Fruit fly (Drosophila melanogaster) Kc167 (cell line): ENCODE measurements around the gene CG31793.

Source experiments
- Myc ChIP-seq: fragments of >200 bp; optimal IDR thresholded peaks from 2 replicates; lab custom pipeline; 2017; ENCODE audit warnings: missing external identifiers
- Sin3A ChIP-seq: fragments of >200 bp; optimal IDR thresholded peaks from 2 replicates; lab custom pipeline; 2018; ENCODE audit warnings: missing external identifiers
- h ChIP-seq: fragments of >200 bp; optimal IDR thresholded peaks from 3 replicates; lab custom pipeline; 2018; ENCODE audit warnings: missing external identifiers
- insv ChIP-seq: fragments of >200 bp; optimal IDR thresholded peaks from 3 replicates; lab custom pipeline; 2018; ENCODE audit warnings: missing external identifiers
- psq ChIP-seq: fragments of >200 bp; optimal IDR thresholded peaks from 2 replicates; lab custom pipeline; 2017; ENCODE audit warnings: missing external identifiers
- ttk ChIP-seq: sonication (Bioruptor generic); optimal IDR thresholded peaks from 2 replicates; lab custom pipeline; 2017; ENCODE audit warnings: missing external identifiers

CG31793 gene

DNA sequence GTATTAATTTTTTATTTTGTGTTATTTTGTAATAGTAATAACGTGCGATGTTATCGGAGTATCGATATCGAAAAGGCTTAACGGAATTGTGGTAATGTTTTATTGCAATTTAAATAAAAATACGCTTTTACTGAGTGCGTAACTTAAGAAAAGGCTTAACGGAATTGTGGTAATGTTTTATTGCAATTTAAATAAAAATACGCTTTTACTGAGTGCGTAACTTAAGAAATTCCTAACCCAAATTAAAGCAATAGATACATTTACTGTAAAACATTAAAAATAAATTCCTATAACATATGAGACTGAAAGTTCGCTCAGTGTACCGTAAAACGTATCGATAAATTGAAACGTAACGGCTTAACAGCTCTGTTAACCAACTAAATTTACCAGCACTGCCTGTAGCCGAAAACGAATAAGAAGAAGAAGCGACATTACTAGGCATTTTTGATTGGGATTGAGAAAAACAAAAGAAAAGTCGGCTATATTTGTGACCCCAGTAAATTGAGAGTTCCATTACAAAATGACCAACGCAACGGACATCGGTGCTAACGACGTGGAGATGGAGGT lies 48.5 kb downstream of the CG31793 start, which contains the start of gene Rpn3:
TSS of gene Rpn3 (plus strand) at position 257 of the 567 bp plus-strand sequence.
- TF ChIP-seq Sin3A (no peak), psq (lab: Kevin White, UChicago) (no peak), Myc (no peak), insv (lab: Kevin White, UChicago) (no peak), h (lab: Kevin White, UChicago) (no peak)

DNA sequence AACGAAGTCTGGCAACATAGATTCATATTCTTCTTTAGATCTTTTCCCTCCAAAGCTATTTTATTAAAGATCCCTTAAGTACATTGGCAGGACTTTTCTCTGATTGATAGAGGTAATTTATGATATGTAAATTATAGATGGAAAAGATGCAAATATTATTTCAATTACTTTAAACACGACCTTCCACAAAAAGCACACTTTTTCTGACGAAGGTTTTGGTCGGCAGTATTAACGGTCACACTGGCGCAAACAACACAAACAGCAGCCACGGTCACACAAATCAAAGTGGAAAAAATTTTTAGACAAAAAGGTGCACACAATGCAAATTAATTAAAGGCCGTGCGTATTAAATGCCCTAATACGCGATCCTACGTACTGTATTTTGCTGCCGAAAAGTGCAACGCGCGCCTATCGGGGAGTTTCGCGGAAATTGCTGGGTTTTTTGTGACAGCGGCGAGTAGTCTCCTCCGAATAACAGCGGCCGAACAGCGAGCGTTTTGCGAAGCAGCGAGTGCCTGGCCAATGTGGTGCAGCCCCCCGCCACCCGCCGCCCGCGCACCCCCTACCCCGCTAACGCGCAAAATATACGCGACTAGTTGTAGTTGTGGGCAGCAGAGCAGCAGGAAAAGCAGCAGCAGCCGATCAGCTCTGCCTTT lies 50.8 kb downstream of the CG31793 start, which contains the start of gene CG10492:
TSS of gene CG10492 (plus strand) at position 219 of the 656 bp plus-strand sequence.
- no peak for TF ChIP-seq Myc
- no peak for TF ChIP-seq Sin3A
- TF ChIP-seq insv (lab: Kevin White, UChicago), result no peak
- TF ChIP-seq ttk (lab: Kevin White, UChicago), result no peak
- TF ChIP-seq h (lab: Kevin White, UChicago), result no peak
- no peak for TF ChIP-seq psq (lab: Kevin White, UChicago)

DNA sequence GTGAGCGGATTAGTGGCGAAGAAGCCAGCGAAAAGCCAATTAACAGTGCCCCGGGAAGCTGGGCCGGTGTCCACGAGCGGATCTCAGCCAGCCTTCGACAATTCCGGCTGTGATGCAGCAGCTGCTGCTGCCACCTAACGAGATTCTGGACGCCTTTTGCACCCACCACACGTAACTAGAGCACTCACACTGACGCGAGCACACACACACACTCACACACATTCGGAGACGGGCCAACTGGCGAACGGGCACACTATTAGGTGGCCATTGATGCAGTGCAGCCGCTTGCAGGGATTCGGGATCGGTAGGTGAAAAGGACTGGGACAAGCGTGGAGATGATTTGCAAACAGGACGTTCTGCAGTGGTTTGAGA lies 51.3 kb downstream of the CG31793 start:
- TF ChIP-seq ttk (lab: Kevin White, UChicago) (no peak), psq (lab: Kevin White, UChicago) (no peak), insv (lab: Kevin White, UChicago) (no peak)

DNA sequence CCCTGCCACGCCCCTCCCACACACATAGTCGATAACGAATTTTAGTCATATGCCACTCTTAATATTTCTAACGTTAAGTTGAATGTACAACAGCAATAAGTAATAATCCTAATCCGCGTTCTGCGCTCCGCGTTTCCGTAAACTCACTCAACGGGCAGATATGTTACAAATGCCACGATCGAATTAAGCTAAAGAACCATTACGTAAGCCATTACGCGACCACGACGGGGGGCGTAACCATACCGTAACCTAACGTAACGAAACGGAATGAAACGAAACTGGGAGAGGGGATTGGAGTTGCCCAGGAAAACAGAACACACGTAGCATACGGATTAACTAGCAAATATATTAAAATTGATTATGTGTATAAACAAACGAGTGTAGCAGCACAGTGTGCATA lies 54.6 kb downstream of the CG31793 start:
- TF ChIP-seq ttk (lab: Kevin White, UChicago), result no peak
- TF ChIP-seq insv (lab: Kevin White, UChicago), result no peak
- no peak for TF ChIP-seq psq (lab: Kevin White, UChicago)
- no peak for TF ChIP-seq h (lab: Kevin White, UChicago)
- TF ChIP-seq Sin3A, result no peak
